Worm (Caenorhabditis elegans) whole organism, early embryonic: ENCODE measurements around the gene idpp-8.
"Not testable (repeated sequence)": the region's sequence is repeated elsewhere in the genome, so short reads cannot be mapped to it uniquely, and the experiment has no call there.

ENCODE experiments used
- B0310.2 ChIP-seq: sonication (generic microtip); optimal IDR thresholded peaks from 2 replicates; lab custom pipeline; 2016; ENCODE audit warnings: mild to moderate bottlenecking, missing genetic modification characterization, missing compliant biosample characterization
- aly-1 ChIP-seq: sonication (generic microtip); optimal IDR thresholded peaks from 2 replicates; lab custom pipeline; 2016; ENCODE audit warnings: missing genetic modification characterization, missing compliant biosample characterization
- ama-1 ChIP-seq: fragments of 150-350 bp; optimal IDR thresholded peaks from 2 replicates; lab custom pipeline; 2014
- ceh-36 ChIP-seq: sonication (generic microtip); optimal IDR thresholded peaks from 2 replicates; lab custom pipeline; 2016; ENCODE audit warnings: missing genetic modification characterization, inconsistent platforms, missing compliant biosample characterization
- flt-1 ChIP-seq: fragments of 200-800 bp; sonication (Bioruptor generic); IDR thresholded peaks from 2 replicates; pipeline ENCODE4 v1.3.6; 2022; ENCODE audit warnings: missing genetic modification characterization, missing compliant biosample characterization
- hmg-4 ChIP-seq: fragments of 200-800 bp; sonication (Bioruptor generic); optimal IDR thresholded peaks from 2 replicates; lab custom pipeline; 2018; ENCODE audit warnings: mild to moderate bottlenecking, missing genetic modification characterization, missing compliant biosample characterization
- pes-1 ChIP-seq: fragments of 200-800 bp; sonication (Bioruptor generic); IDR thresholded peaks from 2 replicates; pipeline ENCODE4 v1.3.6; 2022; ENCODE audit warnings: missing genetic modification reagents, missing genetic modification characterization, missing compliant biosample characterization
- scrt-1 ChIP-seq: fragments of 200-800 bp; sonication (Bioruptor generic); IDR thresholded peaks from 2 replicates; pipeline ENCODE4 v1.3.6; 2022; ENCODE audit warnings: missing genetic modification characterization, missing compliant biosample characterization
- tbx-37 ChIP-seq: fragments of 200-800 bp; sonication (Bioruptor generic); conservative IDR thresholded peaks from 2 replicates; pipeline ENCODE4 v1.3.6; 2022; ENCODE audit warnings: missing genetic modification reagents, missing genetic modification characterization, missing compliant biosample characterization
- tra-4 ChIP-seq: sonication (generic microtip); optimal IDR thresholded peaks from 2 replicates; lab custom pipeline; 2017; ENCODE audit warnings: missing genetic modification characterization, missing compliant biosample characterization

DNA sequence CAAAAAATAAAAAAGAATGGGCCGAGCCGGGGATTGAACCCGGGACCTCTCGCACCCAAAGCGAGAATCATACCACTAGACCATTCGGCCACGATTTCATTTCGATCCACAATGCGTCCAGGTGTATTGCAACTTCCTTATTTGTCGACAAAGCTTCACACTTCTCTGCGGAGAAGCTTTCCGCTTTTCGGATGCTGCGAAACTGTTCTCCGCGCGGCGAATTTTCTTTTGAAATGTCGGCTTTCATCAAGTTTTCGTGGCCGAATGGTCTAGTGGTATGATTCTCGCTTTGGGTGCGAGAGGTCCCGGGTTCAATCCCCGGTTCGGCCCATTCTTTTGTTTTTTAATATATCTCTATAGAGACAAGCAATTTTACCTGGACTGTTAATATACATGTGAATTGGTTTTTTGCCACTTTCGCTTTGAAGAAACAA is 13.2 kb upstream of the idpp-8 start:
- not testable (repeated sequence) for TF ChIP-seq flt-1 (GFP tag; lab: Robert Waterston, UW); tbx-37 (GFP tag; lab: Robert Waterston, UW); ama-1 (lab: Kevin White, UChicago); pes-1 (GFP tag; lab: Robert Waterston, UW); aly-1; scrt-1 (GFP tag; lab: Robert Waterston, UW); ceh-36 (tag; lab: Kevin White, UChicago); hmg-4 (GFP tag; lab: Kevin White, UChicago); tra-4 (tag; lab: Kevin White, UChicago); B0310.2 (tag; lab: Kevin White, UChicago)
